Worm (Caenorhabditis elegans): ENCODE measurements around the gene T20D3.6.

DNA sequence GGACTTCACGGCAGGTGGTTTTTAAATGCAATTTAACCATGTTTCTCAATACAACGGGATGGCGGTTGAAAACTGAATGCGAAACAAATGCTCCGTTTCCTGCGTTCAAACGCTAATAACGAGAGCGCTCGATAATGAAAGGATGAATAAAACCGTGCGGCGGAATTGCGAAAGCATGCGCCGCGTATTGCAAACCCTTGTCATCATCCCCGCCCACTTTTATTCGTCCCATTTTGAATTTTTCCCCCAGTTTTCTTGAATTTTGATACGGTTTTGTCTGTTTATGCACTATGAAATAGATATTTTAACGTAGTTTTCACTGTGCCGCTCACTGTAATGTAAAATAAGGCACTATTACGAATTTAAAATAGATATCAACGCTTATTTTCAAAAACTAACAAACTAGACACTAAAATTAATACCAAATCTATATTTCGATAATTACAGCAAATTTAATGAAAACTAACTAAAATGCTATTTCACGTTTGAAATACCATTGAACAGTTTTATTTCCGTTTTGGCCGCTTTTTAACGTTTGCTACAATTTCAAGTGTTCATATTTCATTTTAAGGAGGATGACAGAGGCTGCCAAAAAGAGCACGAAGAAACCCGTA, 22.9 kb downstream of the T20D3.6 start, which contains the start of the genes F49C12.9 and rpn-7:
- TF ChIP-seq ama-1 (optimal IDR thresholded peaks at IDR 0.05) (no peak), unc-86 (tag; optimal IDR thresholded peaks at IDR 0.05) (peak; percentile 55), eyg-1 (tag; optimal IDR thresholded peaks at IDR 0.05) (peak; percentile 28), tbx-2 (tag; optimal IDR thresholded peaks at IDR 0.05) (peak; percentile 79), unc-55 (GFP tag; optimal IDR thresholded peaks at IDR 0.05) (no peak)
